Fruit fly (Drosophila melanogaster) whole organism, adult: ENCODE measurements around the gene CG7706.

Experiments used
- CG14711 ChIP-seq: fragments of 200-800 bp; sonication (Bioruptor generic); optimal IDR thresholded peaks from 2 replicates; lab custom pipeline; 2018; ENCODE audit warnings: missing biosample characterization, mild to moderate bottlenecking, missing genetic modification characterization, moderate library complexity
- CG1620 ChIP-seq: fragments of 200-800 bp; sonication (Bioruptor generic); optimal IDR thresholded peaks from 2 replicates; lab custom pipeline; 2016; ENCODE audit warnings: missing biosample characterization, missing genetic modification characterization
- CG7045 ChIP-seq: fragments of 200-800 bp; sonication (Bioruptor generic); optimal IDR thresholded peaks from 2 replicates; lab custom pipeline; 2017; ENCODE audit warnings: missing biosample characterization, mild to moderate bottlenecking, missing genetic modification characterization
- CG7101 ChIP-seq: fragments of 200-800 bp; sonication (Bioruptor generic); optimal IDR thresholded peaks from 2 replicates; lab custom pipeline; 2018; ENCODE audit warnings: missing biosample characterization, mild to moderate bottlenecking, missing genetic modification characterization, moderate library complexity
- Crg-1 ChIP-seq: fragments of 200-800 bp; sonication (Bioruptor generic); optimal IDR thresholded peaks from 2 replicates; lab custom pipeline; 2016; ENCODE audit warnings: missing biosample characterization, missing genetic modification characterization
- Hr96 ChIP-seq: fragments of 200-800 bp; sonication (Bioruptor generic); optimal IDR thresholded peaks from 2 replicates; lab custom pipeline; 2016; ENCODE audit warnings: missing biosample characterization, missing genetic modification characterization
- bab1 ChIP-seq: fragments of 200-800 bp; sonication (Bioruptor generic); optimal IDR thresholded peaks from 3 replicates; lab custom pipeline; 2019; ENCODE audit warnings: missing biosample characterization, mild to moderate bottlenecking, missing genetic modification characterization, moderate library complexity
- cnc ChIP-seq, 2 experiments: fragments of >200 bp; optimal IDR thresholded peaks; 2 replicates each; lab custom pipeline; 2017
- kay ChIP-seq: fragments of 200-800 bp; sonication (Bioruptor generic); peaks from one replicate; lab custom pipeline; 2016; ENCODE audit warnings: missing biosample characterization, missing genetic modification characterization, borderline replicate concordance
- ovo ChIP-seq: fragments of 200-800 bp; sonication (Bioruptor generic); optimal IDR thresholded peaks from 2 replicates; lab custom pipeline; 2016; ENCODE audit warnings: missing biosample characterization, missing genetic modification characterization
- pad ChIP-seq: fragments of 200-800 bp; sonication (Bioruptor generic); optimal IDR thresholded peaks from 3 replicates; lab custom pipeline; 2017; ENCODE audit warnings: missing biosample characterization, missing genetic modification characterization, mild to moderate bottlenecking, moderate library complexity, missing genetic modification reagents
- tj ChIP-seq: fragments of 200-800 bp; sonication (Bioruptor generic); optimal IDR thresholded peaks from 3 replicates; lab custom pipeline; 2017; ENCODE audit warnings: missing biosample characterization, mild to moderate bottlenecking, missing genetic modification characterization, moderate library complexity
- toe ChIP-seq: fragments of 200-800 bp; sonication (Bioruptor generic); optimal IDR thresholded peaks from 2 replicates; lab custom pipeline; 2016; ENCODE audit warnings: missing biosample characterization, missing genetic modification characterization

dm6 chr3R:18719767-18720341 lies 42.2 kb downstream of the CG7706 start:
- TF ChIP-seq CG7101 (peak; percentile 10), CG14711 (tag; lab: Kevin White, UChicago) (no peak), tj (no peak), kay (GFP tag; lab: Kevin White, UChicago) (no peak), cnc (optimal IDR thresholded peaks at IDR 0.05; lab: Kevin White, UChicago) (no peak), CG7045 (peak; percentile 26), ovo (GFP tag; lab: Kevin White, UChicago) (no peak), pad (GFP tag; lab: Kevin White, UChicago) (no peak), toe (GFP tag; lab: Kevin White, UChicago) (peak; percentile 2), Hr96 (peak; percentile 37), bab1 (GFP tag; lab: Kevin White, UChicago) (no peak), CG1620 (GFP tag; lab: Kevin White, UChicago) (no peak), Crg-1 (GFP tag; lab: Kevin White, UChicago) (no peak)
